Worm (Caenorhabditis elegans) whole organism, L4 larva: ENCODE data around the gene ntp-1.

Source experiments
- F10B5.3 ChIP-seq: sonication (generic microtip); optimal IDR thresholded peaks from 2 replicates; lab custom pipeline; 2016; ENCODE audit warnings: mild to moderate bottlenecking, missing genetic modification characterization, missing compliant biosample characterization
- F44E2.7 ChIP-seq: fragments of 200-800 bp; sonication (Bioruptor generic); IDR thresholded peaks from 2 replicates; pipeline ENCODE4 v2.1.2; 2022; ENCODE audit warnings: missing genetic modification characterization, missing compliant biosample characterization
- F49E8.2 ChIP-seq: sonication (generic microtip); optimal IDR thresholded peaks from 2 replicates; lab custom pipeline; 2016; ENCODE audit warnings: missing compliant biosample characterization, mild to moderate bottlenecking, missing genetic modification characterization, borderline replicate concordance
- T20F7.1 ChIP-seq: fragments of 200-800 bp; sonication (Bioruptor generic); optimal IDR thresholded peaks from 2 replicates; lab custom pipeline; 2018; ENCODE audit warnings: mild to moderate bottlenecking, missing genetic modification characterization, missing compliant biosample characterization
- T26A8.4 ChIP-seq: fragments of 200-800 bp; sonication (Bioruptor generic); IDR thresholded peaks from 2 replicates; pipeline ENCODE4 v1.3.6; 2022; ENCODE audit warnings: missing genetic modification characterization, missing compliant biosample characterization
- Y48G9A.11 ChIP-seq: fragments of 200-800 bp; sonication (Bioruptor generic); IDR thresholded peaks from 2 replicates; pipeline ENCODE4 v1.3.6; 2022; ENCODE audit warnings: missing genetic modification reagents, missing genetic modification characterization, missing compliant biosample characterization
- Y75B8A.6 ChIP-seq: fragments of 200-800 bp; sonication (Bioruptor generic); IDR thresholded peaks from 2 replicates; pipeline ENCODE4 v1.3.6; 2022; ENCODE audit warnings: missing genetic modification reagents, missing genetic modification characterization, missing compliant biosample characterization
- aha-1 ChIP-seq: fragments of 150-350 bp; peaks from one replicate; lab custom pipeline; 2014; ENCODE audit warnings: missing biosample characterization, missing genetic modification characterization
- aly-2 ChIP-seq: sonication (generic microtip); optimal IDR thresholded peaks from 2 replicates; lab custom pipeline; 2018; ENCODE audit warnings: missing biosample characterization, missing genetic modification characterization
- arid-1 ChIP-seq: fragments of 200-800 bp; sonication (Bioruptor generic); conservative IDR thresholded peaks from 2 replicates; pipeline ENCODE4 v1.3.6; 2022; ENCODE audit warnings: missing genetic modification reagents, missing genetic modification characterization, missing compliant biosample characterization
- ceh-62 ChIP-seq: sonication (generic microtip); optimal IDR thresholded peaks from 2 replicates; lab custom pipeline; 2017; ENCODE audit warnings: missing biosample characterization, missing genetic modification characterization
- ctbp-1 ChIP-seq: fragments of 200-800 bp; sonication (Bioruptor generic); IDR thresholded peaks from 2 replicates; pipeline ENCODE4 v1.3.6; 2022; ENCODE audit warnings: missing genetic modification reagents, missing genetic modification characterization, missing compliant biosample characterization
- dmd-6 ChIP-seq: fragments of 200-800 bp; sonication (Bioruptor generic); IDR thresholded peaks from 2 replicates; pipeline ENCODE4 v1.3.6; 2022; ENCODE audit warnings: missing genetic modification reagents, missing genetic modification characterization, missing compliant biosample characterization
- duxl-1 ChIP-seq: sonication (generic microtip); optimal IDR thresholded peaks from 2 replicates; lab custom pipeline; 2016; ENCODE audit warnings: mild to moderate bottlenecking, missing genetic modification characterization, moderate library complexity, missing compliant biosample characterization; ENCODE audit not compliant: poor library complexity
- dve-1 ChIP-seq: sonication (generic microtip); optimal IDR thresholded peaks from 2 replicates; lab custom pipeline; 2017; ENCODE audit warnings: antibody characterized with exemption, mild to moderate bottlenecking, missing genetic modification characterization, missing compliant biosample characterization; ENCODE audit not compliant: insufficient read depth
- egl-43 ChIP-seq: fragments of 200-800 bp; sonication (Bioruptor generic); IDR thresholded peaks from 2 replicates; pipeline ENCODE4 v1.3.6; 2022; ENCODE audit warnings: missing genetic modification reagents, missing genetic modification characterization, missing compliant biosample characterization
- jun-1 ChIP-seq: fragments of 150-350 bp; optimal IDR thresholded peaks from 2 replicates; lab custom pipeline; 2014; ENCODE audit warnings: missing biosample characterization, missing genetic modification reagents, missing genetic modification characterization
- lim-7 ChIP-seq: fragments of 200-800 bp; sonication (Bioruptor generic); IDR thresholded peaks from 2 replicates; pipeline ENCODE4 v1.3.6; 2022; ENCODE audit warnings: missing genetic modification characterization, missing compliant biosample characterization
- lin-13 ChIP-seq: fragments of 150-350 bp; optimal IDR thresholded peaks from 2 replicates; lab custom pipeline; 2014; ENCODE audit warnings: missing biosample characterization, missing genetic modification reagents, missing genetic modification characterization
- lin-29 ChIP-seq: fragments of 200-800 bp; sonication (Bioruptor generic); IDR thresholded peaks from 2 replicates; pipeline ENCODE4 v1.3.6; 2022; ENCODE audit warnings: missing genetic modification reagents, missing genetic modification characterization, missing compliant biosample characterization
- madf-5 ChIP-seq, 2 experiments: fragments of 200-800 bp; sonication (Bioruptor generic); IDR thresholded peaks; 2 replicates each; pipeline ENCODE4 v1.3.6; 2022; ENCODE audit warnings: missing compliant biosample characterization in 2 of 2, missing genetic modification characterization in 2 of 2
- mxl-2 ChIP-seq: fragments of 200-800 bp; sonication (Bioruptor generic); conservative IDR thresholded peaks from 2 replicates; pipeline ENCODE4 v1.3.6; 2022; ENCODE audit warnings: missing genetic modification reagents, missing genetic modification characterization, missing compliant biosample characterization
- mxl-3 ChIP-seq: fragments of 200-800 bp; sonication (Bioruptor generic); optimal IDR thresholded peaks from 2 replicates; lab custom pipeline; 2018; ENCODE audit warnings: mild to moderate bottlenecking, missing genetic modification characterization, missing compliant biosample characterization
- nhr-237 ChIP-seq: sonication (generic microtip); optimal IDR thresholded peaks from 2 replicates; lab custom pipeline; 2017; ENCODE audit warnings: missing biosample characterization, missing genetic modification characterization
- nhr-42 ChIP-seq: fragments of 200-800 bp; sonication (Bioruptor generic); IDR thresholded peaks from 2 replicates; pipeline ENCODE4 v1.3.6; 2022; ENCODE audit warnings: missing genetic modification characterization, missing compliant biosample characterization
- pha-4 ChIP-seq, 2 experiments: fragments of 150-350 bp in 1 of 2; fragments of 200-800 bp in 1 of 2; sonication (Bioruptor generic) in 1 of 2; IDR thresholded peaks in 1 of 2; optimal IDR thresholded peaks in 1 of 2; 2 replicates each; pipeline versions ENCODE4 v1.3.6 to Lab custom; 2014 to 2022; ENCODE audit warnings: missing genetic modification characterization in 2 of 2, missing genetic modification reagents in 2 of 2, missing biosample characterization in 1 of 2, missing compliant biosample characterization in 1 of 2
- rbr-2 ChIP-seq: sonication (generic microtip); optimal IDR thresholded peaks from 2 replicates; lab custom pipeline; 2016; ENCODE audit warnings: missing genotype, missing genetic modification characterization, missing compliant biosample characterization
- sdz-12 ChIP-seq: fragments of 200-800 bp; sonication (Bioruptor generic); optimal IDR thresholded peaks from 2 replicates; lab custom pipeline; 2018; ENCODE audit warnings: mild to moderate bottlenecking, missing genetic modification characterization, missing compliant biosample characterization
- set-16 ChIP-seq: fragments of 200-800 bp; sonication (Bioruptor generic); IDR thresholded peaks from 2 replicates; pipeline ENCODE4 v1.3.6; 2022; ENCODE audit warnings: missing genetic modification reagents, missing genetic modification characterization, missing compliant biosample characterization
- skn-1 ChIP-seq: fragments of 150-350 bp; optimal IDR thresholded peaks from 2 replicates; lab custom pipeline; 2014; ENCODE audit warnings: missing biosample characterization, missing genetic modification characterization
- snpc-1.2 ChIP-seq: fragments of 200-800 bp; sonication (Bioruptor generic); IDR thresholded peaks from 2 replicates; pipeline ENCODE4 v1.3.6; 2022; ENCODE audit warnings: missing genetic modification reagents, missing genetic modification characterization, missing compliant biosample characterization
- snpc-4 ChIP-seq: fragments of 150-350 bp; optimal IDR thresholded peaks from 2 replicates; lab custom pipeline; 2014; ENCODE audit warnings: missing biosample characterization, missing genetic modification characterization
- spr-1 ChIP-seq: sonication (generic microtip); optimal IDR thresholded peaks from 2 replicates; lab custom pipeline; 2016; ENCODE audit warnings: mild to moderate bottlenecking, missing genetic modification characterization, missing compliant biosample characterization
- spr-3 ChIP-seq: fragments of 200-800 bp; sonication (Bioruptor generic); optimal IDR thresholded peaks from 2 replicates; lab custom pipeline; 2018; ENCODE audit warnings: mild to moderate bottlenecking, missing genetic modification characterization, missing compliant biosample characterization
- tag-97 ChIP-seq: fragments of 200-800 bp; sonication (Bioruptor generic); IDR thresholded peaks from 2 replicates; pipeline ENCODE4 v1.3.6; 2022; ENCODE audit warnings: missing genetic modification characterization, missing compliant biosample characterization
- tra-1 ChIP-seq: fragments of 200-800 bp; sonication (Bioruptor generic); IDR thresholded peaks from 2 replicates; pipeline ENCODE4 v1.3.6; 2022; ENCODE audit warnings: missing genetic modification reagents, missing genetic modification characterization, missing compliant biosample characterization
- unc-39 ChIP-seq: sonication (generic microtip); optimal IDR thresholded peaks from 2 replicates; lab custom pipeline; 2017; ENCODE audit warnings: missing biosample characterization, missing genetic modification characterization
- zfp-2 ChIP-seq: sonication (generic microtip); optimal IDR thresholded peaks from 2 replicates; lab custom pipeline; 2016; ENCODE audit warnings: mild to moderate bottlenecking, missing genetic modification characterization, missing compliant biosample characterization
- zfp-3 ChIP-seq: fragments of 200-800 bp; sonication (Bioruptor generic); conservative IDR thresholded peaks from 2 replicates; pipeline ENCODE4 v1.3.6; 2022; ENCODE audit warnings: missing genetic modification reagents, missing genetic modification characterization, missing compliant biosample characterization
- zip-11 ChIP-seq: fragments of 200-800 bp; sonication (Bioruptor generic); IDR thresholded peaks from 2 replicates; pipeline ENCODE4 v1.3.6; 2022; ENCODE audit warnings: missing genetic modification characterization, missing compliant biosample characterization

The ntp-1 gene

ce11 chrIV:7760117-7760516 is 34.5 kb downstream of the ntp-1 start, which contains the start of gene del-7:
Gene del-7 (plus strand): TSS chrIV:7760417.
- TF ChIP-seq pha-4 (GFP tag; IDR thresholded peaks at IDR 0.05; lab: Robert Waterston, UW) (no peak), pha-4 (tag; optimal IDR thresholded peaks at IDR 0.05; lab: Kevin White, UChicago) (no peak), zfp-3 (no peak), F44E2.7 (GFP tag; lab: Robert Waterston, UW) (no peak), lim-7 (GFP tag; lab: Robert Waterston, UW) (no peak), lin-29 (GFP tag; lab: Robert Waterston, UW) (no peak)

ce11 chrIV:7759527-7759926 is 35.1 kb downstream of the ntp-1 start, which contains the start of gene dsb-3:
Gene dsb-3 (minus strand): TSS chrIV:7759627.
- TF ChIP-seq zfp-2 (tag; lab: Kevin White, UChicago) (no peak), duxl-1 (tag; lab: Kevin White, UChicago) (no peak), arid-1 (GFP tag; lab: Robert Waterston, UW) (no peak), Y48G9A.11 (GFP tag; lab: Robert Waterston, UW) (no peak), egl-43 (no peak), snpc-1.2 (GFP tag; lab: Robert Waterston, UW) (no peak), snpc-4 (tag; lab: Kevin White, UChicago) (no peak), ctbp-1 (GFP tag; lab: Robert Waterston, UW) (no peak)

- TF ChIP-seq tra-1 (GFP tag; lab: Robert Waterston, UW): no peak
- TF ChIP-seq unc-39 (tag; lab: Kevin White, UChicago): no peak
- no peak for TF ChIP-seq nhr-42 (GFP tag; lab: Robert Waterston, UW)
- no peak for TF ChIP-seq ceh-62 (tag; lab: Kevin White, UChicago)
- TF ChIP-seq T20F7.1: no peak
- TF ChIP-seq aly-2 (tag; lab: Kevin White, UChicago): no peak
- TF ChIP-seq spr-1 (tag; lab: Kevin White, UChicago): no peak
- TF ChIP-seq Y75B8A.6 (GFP tag; lab: Robert Waterston, UW): no peak
- TF ChIP-seq jun-1: no peak
- TF ChIP-seq madf-5 (GFP tag; IDR thresholded peaks at IDR 0.05; lab: Robert Waterston, UW): no peak
- no peak for TF ChIP-seq lin-13 (GFP tag; lab: Kevin White, UChicago)
- no peak for TF ChIP-seq nhr-237
- no peak for TF ChIP-seq rbr-2 (tag; lab: Kevin White, UChicago)
- no peak for TF ChIP-seq dmd-6
These were observed 37.4 kb downstream of the ntp-1 start, which contains the start of gene C46A5.4 for ce11 chrIV:7757245-7757644. Gene C46A5.4 (minus strand): TSS chrIV:7757345.

ce11 chrIV:7754114-7754513 is 40.5 kb downstream of the ntp-1 start:
- TF ChIP-seq skn-1 (tag; lab: Kevin White, UChicago) (no peak), zip-11 (GFP tag; lab: Robert Waterston, UW) (no peak), set-16 (GFP tag; lab: Robert Waterston, UW) (peak; percentile 94), T26A8.4 (GFP tag; lab: Robert Waterston, UW) (0 out of 2 replicates have a peak, but pooled peaks have one; percentile 47), madf-5 (GFP tag; IDR thresholded peaks at IDR 0.05; lab: Robert Waterston, UW) (0 out of 4 replicates have a peak, but pooled peaks of 1 of the 2 experiments have one; percentile 45), mxl-3 (GFP tag; lab: Kevin White, UChicago) (no peak), snpc-4 (tag; lab: Kevin White, UChicago) (no peak), F10B5.3 (tag; lab: Kevin White, UChicago) (no peak), dve-1 (no peak), F49E8.2 (tag; lab: Kevin White, UChicago) (no peak), mxl-2 (GFP tag; lab: Robert Waterston, UW) (no peak), F44E2.7 (GFP tag; lab: Robert Waterston, UW) (no peak), aha-1 (tag; lab: Kevin White, UChicago) (peak; percentile 21), spr-3 (GFP tag; lab: Kevin White, UChicago) (peak; percentile 28), nhr-42 (GFP tag; lab: Robert Waterston, UW) (no peak), sdz-12 (GFP tag; lab: Kevin White, UChicago) (no peak), tag-97 (no peak), egl-43 (peak; percentile 76)
